Fruit fly (Drosophila melanogaster): Measurements from ENCODE around the gene ergic53.

The ergic53 gene

DNA sequence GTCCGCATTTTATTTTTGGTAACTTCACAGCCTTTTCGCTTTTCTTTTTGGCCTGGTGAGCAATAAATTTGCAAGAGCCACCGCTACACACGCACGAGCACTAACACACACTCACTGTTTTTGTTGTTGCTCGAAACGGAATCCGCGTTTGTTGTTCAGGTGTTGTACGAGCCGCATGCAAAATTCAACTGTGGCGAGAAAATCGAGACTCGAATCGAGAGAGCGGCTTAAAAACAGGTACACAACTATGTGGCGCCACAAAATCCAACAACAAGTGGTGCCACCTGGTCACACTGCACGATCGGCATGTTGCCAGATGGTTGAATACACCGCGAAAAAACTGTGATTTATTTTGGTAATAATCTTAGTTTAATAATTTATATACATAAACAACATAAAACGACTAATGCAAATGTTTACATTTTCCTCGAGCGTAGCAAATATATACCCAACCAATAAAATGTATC is 27.8 kb upstream of the ergic53 start, which contains the start of gene CG43163:
TSS of gene CG43163 (minus strand) at position 172 of the 467 bp plus-strand sequence.
- TF ChIP-seq CG4617 (GFP tag; optimal IDR thresholded peaks at IDR 0.05; ENCODE audit: borderline replicate concordance) (peak; percentile 42), CG6813 (GFP tag; optimal IDR thresholded peaks at IDR 0.05) (no peak), CG18764 (GFP tag; optimal IDR thresholded peaks at IDR 0.05) (peak; percentile 17), CG7786 (GFP tag; optimal IDR thresholded peaks at IDR 0.05) (no peak), CG7556 (GFP tag; optimal IDR thresholded peaks at IDR 0.05) (peak; percentile 56), CG3281 (GFP tag; optimal IDR thresholded peaks at IDR 0.05) (peak; percentile 36), PHDP (tag; optimal IDR thresholded peaks at IDR 0.05) (peak; percentile 80), CG10267 (tag; optimal IDR thresholded peaks at IDR 0.05) (peak; percentile 62), CG7357 (GFP tag; IDR thresholded peaks at IDR 0.05) (peak; percentile 34; the same call in 1 of the 3 replicates), mld (GFP tag; IDR thresholded peaks at IDR 0.05; ENCODE audit: partially characterized antibody) (no peak), HLH4C (GFP tag; IDR thresholded peaks at IDR 0.05; ENCODE audit: partially characterized antibody) (no peak), Nf-YB (GFP tag; optimal IDR thresholded peaks at IDR 0.05) (peak; percentile 36), pfk (GFP tag; optimal IDR thresholded peaks at IDR 0.05) (no peak), Doc3 (GFP tag; IDR thresholded peaks at IDR 0.05; ENCODE audit: partially characterized antibody) (no peak), CG18599 (GFP tag; optimal IDR thresholded peaks at IDR 0.05) (peak; percentile 54), vvl (GFP tag; IDR thresholded peaks at IDR 0.05) (peak; percentile 88), CG2120 (GFP tag; optimal IDR thresholded peaks at IDR 0.05) (peak; percentile 76), CG15696 (tag; optimal IDR thresholded peaks at IDR 0.05) (peak; percentile 50), CG15479 (GFP tag; optimal IDR thresholded peaks at IDR 0.05) (peak; percentile 99), Neu2 (GFP tag; optimal IDR thresholded peaks at IDR 0.05; ENCODE audit: borderline replicate concordance) (no peak), cwo (GFP tag; optimal IDR thresholded peaks at IDR 0.05) (peak; percentile 32), stc (GFP tag; IDR thresholded peaks at IDR 0.05) (peak; percentile 70), CG32772 (GFP tag; IDR thresholded peaks at IDR 0.05) (peak; percentile 30; the same call in 1 of the 2 replicates), CG30431 (GFP tag; optimal IDR thresholded peaks at IDR 0.05) (peak; percentile 47), sqz (GFP tag; optimal IDR thresholded peaks at IDR 0.05) (no peak), CG2678 (tag; optimal IDR thresholded peaks at IDR 0.05) (peak; percentile 67), E2f1 (GFP tag; IDR thresholded peaks at IDR 0.05) (peak; percentile 65), HmgD (GFP tag; optimal IDR thresholded peaks at IDR 0.05) (no peak), CG18476 (GFP tag; optimal IDR thresholded peaks at IDR 0.05) (peak; percentile 47), hth (optimal IDR thresholded peaks at IDR 0.05) (no peak), gt (GFP tag; IDR thresholded peaks at IDR 0.05) (no peak), GATAe (GFP tag; conservative IDR thresholded peaks at IDR 0.05) (no peak), dmrt99B (tag; optimal IDR thresholded peaks at IDR 0.05) (no peak), CG12219 (GFP tag; optimal IDR thresholded peaks at IDR 0.05) (peak; percentile 47), BtbVII (GFP tag; optimal IDR thresholded peaks at IDR 0.05) (no peak), az2 (GFP tag; optimal IDR thresholded peaks at IDR 0.05) (peak; percentile 61), ap (GFP tag; IDR thresholded peaks at IDR 0.05) (0 out of 2 replicates have a peak, but pooled peaks have one; percentile 27), pita (GFP tag; optimal IDR thresholded peaks at IDR 0.05) (no peak), nau (GFP tag; optimal IDR thresholded peaks at IDR 0.05) (no peak), dpn (GFP tag; optimal IDR thresholded peaks at IDR 0.05) (peak; percentile 61 to 68), nom (GFP tag; optimal IDR thresholded peaks at IDR 0.05) (peak; percentile 49), danr (GFP tag; IDR thresholded peaks at IDR 0.05) (peak; percentile 60), Dip2 (GFP tag; IDR thresholded peaks at IDR 0.05) (no peak), H15 (GFP tag; IDR thresholded peaks at IDR 0.05) (peak; percentile 64; the same call in 2 of the 3 replicates), Hr39 (optimal IDR thresholded peaks at IDR 0.05) (no peak), sr (GFP tag; IDR thresholded peaks at IDR 0.05) (peak; percentile 36; the same call in 1 of the 3 replicates), ase (GFP tag; IDR thresholded peaks at IDR 0.05) (peak; percentile 57; the same call in 2 of the 3 replicates), p53 (GFP tag; optimal IDR thresholded peaks at IDR 0.05) (no peak), B-H2 (GFP tag; optimal IDR thresholded peaks at IDR 0.05) (peak; percentile 7), CG15073 (GFP tag; optimal IDR thresholded peaks at IDR 0.05) (no peak)

All from whole organism, embryonic.